Worm (Caenorhabditis elegans) whole organism, young adult: ENCODE results near the gene Y59A8B.8.
A peak's percentile ranks its signal among the peaks of the same experiment; 100 is the strongest.

Source experiments
- D2030.7 ChIP-seq: fragments of 200-800 bp; sonication (Bioruptor generic); IDR thresholded peaks from 2 replicates; pipeline ENCODE4 v1.3.6; 2022; ENCODE audit warnings: missing genetic modification reagents, missing genetic modification characterization, missing compliant biosample characterization
- F10E7.11 ChIP-seq: sonication (generic microtip); optimal IDR thresholded peaks from 2 replicates; lab custom pipeline; 2017; ENCODE audit warnings: mild to moderate bottlenecking, missing genetic modification characterization, moderate library complexity, missing compliant biosample characterization
- F22D6.2 ChIP-seq: sonication (generic microtip); optimal IDR thresholded peaks from 2 replicates; lab custom pipeline; 2016; ENCODE audit warnings: mild to moderate bottlenecking, missing genetic modification characterization, missing compliant biosample characterization
- F33H1.4 ChIP-seq: fragments of 200-800 bp; sonication (Bioruptor generic); IDR thresholded peaks from 2 replicates; pipeline ENCODE4 v1.3.6; 2022; ENCODE audit warnings: missing genetic modification reagents, missing genetic modification characterization, missing compliant biosample characterization
- F49E8.2 ChIP-seq: sonication (generic microtip); optimal IDR thresholded peaks from 3 replicates; lab custom pipeline; 2017; ENCODE audit warnings: missing genetic modification characterization, mild to moderate bottlenecking, missing compliant biosample characterization, antibody characterized with exemption, moderate library complexity; ENCODE audit not compliant: insufficient read depth
- Y53G8AR.9 ChIP-seq: fragments of 200-800 bp; sonication (Bioruptor generic); conservative IDR thresholded peaks from 2 replicates; pipeline ENCODE4 v1.3.6; 2022; ENCODE audit warnings: missing genetic modification reagents, missing genetic modification characterization, missing compliant biosample characterization
- Y56A3A.18 ChIP-seq: fragments of 200-800 bp; sonication (Bioruptor generic); IDR thresholded peaks from 2 replicates; pipeline ENCODE4 v1.3.6; 2022; ENCODE audit warnings: missing genetic modification reagents, missing genetic modification characterization, missing compliant biosample characterization
- Y79H2A.3 ChIP-seq: fragments of 200-800 bp; sonication (Bioruptor generic); conservative IDR thresholded peaks from 2 replicates; pipeline ENCODE4 v1.3.6; 2022; ENCODE audit warnings: missing genetic modification reagents, missing genetic modification characterization, missing compliant biosample characterization
- Y95B8A.8 ChIP-seq: fragments of 200-800 bp; sonication (Bioruptor generic); IDR thresholded peaks from 2 replicates; pipeline ENCODE4 v1.3.6; 2022; ENCODE audit warnings: missing genetic modification reagents, missing genetic modification characterization, missing compliant biosample characterization
- aptf-2 ChIP-seq: fragments of 200-800 bp; sonication (Bioruptor generic); conservative IDR thresholded peaks from 2 replicates; pipeline ENCODE4 v1.3.6; 2022; ENCODE audit warnings: missing genetic modification reagents, missing genetic modification characterization, missing compliant biosample characterization
- aptf-3 ChIP-seq: fragments of 200-800 bp; sonication (Bioruptor generic); IDR thresholded peaks from 2 replicates; pipeline ENCODE4 v1.3.6; 2022; ENCODE audit warnings: missing genetic modification characterization, missing compliant biosample characterization
- athp-1 ChIP-seq: sonication (generic microtip); optimal IDR thresholded peaks from 2 replicates; lab custom pipeline; 2017; ENCODE audit warnings: mild to moderate bottlenecking, missing genetic modification characterization, missing compliant biosample characterization
- attf-5 ChIP-seq: fragments of 200-800 bp; sonication (Bioruptor generic); optimal IDR thresholded peaks from 2 replicates; lab custom pipeline; 2018; ENCODE audit warnings: mild to moderate bottlenecking, missing genetic modification characterization, missing compliant biosample characterization
- ccch-3 ChIP-seq: fragments of 200-800 bp; sonication (Bioruptor generic); optimal IDR thresholded peaks from 2 replicates; lab custom pipeline; 2018; ENCODE audit warnings: mild to moderate bottlenecking, missing genetic modification characterization, missing compliant biosample characterization
- dox-1 ChIP-seq: fragments of 200-800 bp; sonication (Bioruptor generic); IDR thresholded peaks from 2 replicates; pipeline ENCODE4 v1.3.6; 2022; ENCODE audit warnings: missing genetic modification reagents, missing genetic modification characterization, missing compliant biosample characterization
- dpff-1 ChIP-seq: sonication (generic microtip); optimal IDR thresholded peaks from 2 replicates; lab custom pipeline; 2017; ENCODE audit warnings: mild to moderate bottlenecking, missing genetic modification characterization, missing compliant biosample characterization
- efl-1 ChIP-seq: fragments of 150-350 bp; optimal IDR thresholded peaks from 2 replicates; lab custom pipeline; 2014; ENCODE audit warnings: missing biosample characterization, missing genetic modification reagents, missing genetic modification characterization
- egl-18 ChIP-seq: fragments of 200-800 bp; sonication (Bioruptor generic); IDR thresholded peaks from 2 replicates; pipeline ENCODE4 v1.3.6; 2022; ENCODE audit warnings: missing genetic modification reagents, missing genetic modification characterization, missing compliant biosample characterization
- gei-17 ChIP-seq: fragments of 200-800 bp; sonication (Bioruptor generic); optimal IDR thresholded peaks from 2 replicates; lab custom pipeline; 2018; ENCODE audit warnings: mild to moderate bottlenecking, missing genetic modification characterization, missing compliant biosample characterization
- hlh-12 ChIP-seq: sonication (generic microtip); optimal IDR thresholded peaks from 2 replicates; lab custom pipeline; 2016; ENCODE audit warnings: missing genetic modification characterization, missing compliant biosample characterization
- lag-1 ChIP-seq: fragments of 200-800 bp; sonication (Bioruptor generic); IDR thresholded peaks from 2 replicates; pipeline ENCODE4 v1.3.6; 2022; ENCODE audit warnings: missing genetic modification reagents, missing genetic modification characterization, missing compliant biosample characterization
- lin-26 ChIP-seq: fragments of 200-800 bp; sonication (Bioruptor generic); IDR thresholded peaks from 2 replicates; pipeline ENCODE4 v1.3.6; 2022; ENCODE audit warnings: missing genetic modification reagents, missing genetic modification characterization, missing compliant biosample characterization
- lin-54 ChIP-seq: fragments of 200-800 bp; sonication (Bioruptor generic); optimal IDR thresholded peaks from 2 replicates; lab custom pipeline; 2018; ENCODE audit warnings: mild to moderate bottlenecking, missing genetic modification characterization, missing compliant biosample characterization
- lir-1 ChIP-seq: fragments of 200-800 bp; sonication (Bioruptor generic); conservative IDR thresholded peaks from 2 replicates; pipeline ENCODE4 v1.3.6; 2022; ENCODE audit warnings: missing genetic modification reagents, missing genetic modification characterization, missing compliant biosample characterization
- lsl-1 ChIP-seq: fragments of 200-800 bp; sonication (Bioruptor generic); optimal IDR thresholded peaks from 2 replicates; lab custom pipeline; 2018; ENCODE audit warnings: mild to moderate bottlenecking, missing genetic modification characterization, moderate library complexity, missing compliant biosample characterization
- madf-10 ChIP-seq: sonication (generic microtip); optimal IDR thresholded peaks from 2 replicates; lab custom pipeline; 2016; ENCODE audit warnings: mild to moderate bottlenecking, missing genetic modification characterization, missing compliant biosample characterization
- madf-6 ChIP-seq: fragments of 200-800 bp; sonication (Bioruptor generic); IDR thresholded peaks from 2 replicates; pipeline ENCODE4 v1.3.6; 2022; ENCODE audit warnings: missing genetic modification reagents, missing genetic modification characterization, missing compliant biosample characterization
- mcd-1 ChIP-seq: fragments of 200-800 bp; sonication (Bioruptor generic); IDR thresholded peaks from 2 replicates; pipeline ENCODE4 v1.3.6; 2022; ENCODE audit warnings: missing genetic modification reagents, missing genetic modification characterization, missing compliant biosample characterization
- nhr-120 ChIP-seq: fragments of 200-800 bp; sonication (Bioruptor generic); IDR thresholded peaks from 2 replicates; pipeline ENCODE4 v1.3.6; 2022; ENCODE audit warnings: missing genetic modification characterization, missing compliant biosample characterization
- pha-4 ChIP-seq: fragments of 150-350 bp; sonication (generic microtip); optimal IDR thresholded peaks from 2 replicates; lab custom pipeline; 2014; ENCODE audit warnings: missing biosample characterization, missing genetic modification reagents, missing genetic modification characterization
- rcor-1 ChIP-seq: fragments of 200-800 bp; sonication (Bioruptor generic); IDR thresholded peaks from 2 replicates; pipeline ENCODE4 v1.3.6; 2022; ENCODE audit warnings: missing genetic modification reagents, missing genetic modification characterization, missing compliant biosample characterization
- repo-1 ChIP-seq: sonication (generic microtip); optimal IDR thresholded peaks from 2 replicates; lab custom pipeline; 2017; ENCODE audit warnings: mild to moderate bottlenecking, missing genetic modification characterization, missing compliant biosample characterization
- snpc-1.1 ChIP-seq: sonication (generic microtip); optimal IDR thresholded peaks from 2 replicates; lab custom pipeline; 2017; ENCODE audit warnings: missing genetic modification characterization, mild to moderate bottlenecking, missing compliant biosample characterization, antibody characterized with exemption, moderate library complexity, missing genotype, missing genetic modification reagents; ENCODE audit not compliant: insufficient read depth
- snpc-3.4 ChIP-seq: sonication (generic microtip); optimal IDR thresholded peaks from 2 replicates; lab custom pipeline; 2017; ENCODE audit warnings: missing genetic modification characterization, mild to moderate bottlenecking, missing compliant biosample characterization, antibody characterized with exemption, moderate library complexity, missing genotype, missing genetic modification reagents
- tbp1 ChIP-seq: fragments of 200-800 bp; sonication (Bioruptor generic); optimal IDR thresholded peaks from 2 replicates; lab custom pipeline; 2018; ENCODE audit warnings: mild to moderate bottlenecking, missing genetic modification characterization, missing compliant biosample characterization
- tlf-1 ChIP-seq: fragments of 200-800 bp; sonication (Bioruptor generic); optimal IDR thresholded peaks from 2 replicates; lab custom pipeline; 2018; ENCODE audit warnings: mild to moderate bottlenecking, missing genetic modification characterization, missing compliant biosample characterization
- unc-130 ChIP-seq: sonication (generic microtip); optimal IDR thresholded peaks from 2 replicates; lab custom pipeline; 2016; ENCODE audit warnings: missing genetic modification reagents, missing genetic modification characterization, missing compliant biosample characterization
- ztf-26 ChIP-seq: sonication (generic microtip); optimal IDR thresholded peaks from 2 replicates; lab custom pipeline; 2017; ENCODE audit warnings: missing genetic modification characterization, missing compliant biosample characterization

Gene Y59A8B.8

ce11 chrV:18085150-18085833 is 19.2 kb upstream of the Y59A8B.8 start, which contains the start of gene fbxa-106 (continued):
- TF ChIP-seq aptf-2 (no peak), pha-4 (tag; lab: Kevin White, UChicago) (no peak), madf-10 (tag; lab: Kevin White, UChicago) (no peak), F49E8.2 (tag; lab: Kevin White, UChicago) (peak; percentile 67), Y53G8AR.9 (GFP tag; lab: Robert Waterston, UW) (0 out of 2 replicates have a peak, but pooled peaks have one; percentile 42), ztf-26 (tag; lab: Kevin White, UChicago) (no peak), F10E7.11 (tag; lab: Kevin White, UChicago) (no peak), athp-1 (peak; percentile 48), dox-1 (no peak), aptf-3 (0 out of 2 replicates have a peak, but pooled peaks have one; percentile 69), madf-6 (GFP tag; lab: Robert Waterston, UW) (peak; percentile 62), dpff-1 (no peak), hlh-12 (tag; lab: Kevin White, UChicago) (no peak), egl-18 (GFP tag; lab: Robert Waterston, UW) (0 out of 2 replicates have a peak, but pooled peaks have one; percentile 14), D2030.7 (GFP tag; lab: Robert Waterston, UW) (peak; percentile 61), tbp1 (GFP tag; lab: Kevin White, UChicago) (peak; percentile 56), F22D6.2 (tag; lab: Kevin White, UChicago) (no peak), rcor-1 (GFP tag; lab: Robert Waterston, UW) (0 out of 2 replicates have a peak, but pooled peaks have one; percentile 36), lsl-1 (GFP tag; lab: Kevin White, UChicago) (peak; percentile 81), Y56A3A.18 (no peak), tlf-1 (GFP tag; lab: Kevin White, UChicago) (no peak), Y95B8A.8 (GFP tag; lab: Robert Waterston, UW) (peak; percentile 66; the same call in 1 of the 2 replicates), attf-5 (GFP tag; lab: Kevin White, UChicago) (no peak), lin-54 (GFP tag; lab: Kevin White, UChicago) (peak; percentile 47), unc-130 (GFP tag; lab: Kevin White, UChicago) (no peak), repo-1 (tag; lab: Kevin White, UChicago) (peak; percentile 14), ccch-3 (GFP tag; lab: Kevin White, UChicago) (no peak), nhr-120 (GFP tag; lab: Robert Waterston, UW) (no peak), snpc-1.1 (tag; lab: Kevin White, UChicago) (peak; percentile 25), efl-1 (GFP tag; lab: Kevin White, UChicago) (peak; percentile 16), snpc-3.4 (tag; lab: Kevin White, UChicago) (peak; percentile 26), lin-26 (GFP tag; lab: Robert Waterston, UW) (no peak), F33H1.4 (GFP tag; lab: Robert Waterston, UW) (no peak), gei-17 (GFP tag; lab: Kevin White, UChicago) (no peak), mcd-1 (GFP tag; lab: Robert Waterston, UW) (peak; percentile 27; the same call in 1 of the 2 replicates), lag-1 (GFP tag; lab: Robert Waterston, UW) (no peak), Y79H2A.3 (no peak), lir-1 (GFP tag; lab: Robert Waterston, UW) (no peak)
